Fruit fly (Drosophila melanogaster) whole organism, prepupa: ENCODE measurements around the gene ppk23.

ENCODE experiments used
- CG1621 ChIP-seq: fragments of 200-800 bp; sonication (Bioruptor generic); optimal IDR thresholded peaks from 3 replicates; lab custom pipeline; 2018; ENCODE audit warnings: missing biosample characterization, mild to moderate bottlenecking, missing genetic modification characterization
- CG3032 ChIP-seq: fragments of 200-800 bp; optimal IDR thresholded peaks from 2 replicates; lab custom pipeline; 2019; ENCODE audit warnings: missing biosample characterization, mild to moderate bottlenecking, missing genetic modification characterization, moderate library complexity
- CG31627 ChIP-seq: fragments of 200-800 bp; sonication (Bioruptor generic); optimal IDR thresholded peaks from 3 replicates; lab custom pipeline; 2016; ENCODE audit warnings: missing biosample characterization, missing genetic modification characterization
- CG3919 ChIP-seq: fragments of 200-800 bp; sonication (Bioruptor generic); optimal IDR thresholded peaks from 3 replicates; lab custom pipeline; 2016; ENCODE audit warnings: missing biosample characterization, missing genetic modification characterization
- CG6276 ChIP-seq: fragments of 200-800 bp; sonication (Bioruptor generic); optimal IDR thresholded peaks from 2 replicates; lab custom pipeline; 2017; ENCODE audit warnings: missing biosample characterization, mild to moderate bottlenecking, missing genetic modification characterization
- CG7368 ChIP-seq: fragments of 200-800 bp; sonication (Bioruptor generic); optimal IDR thresholded peaks from 3 replicates; lab custom pipeline; 2016; ENCODE audit warnings: missing biosample characterization, missing genetic modification characterization
- CG8119 ChIP-seq: fragments of 200-800 bp; sonication (Bioruptor generic); IDR thresholded peaks from 3 replicates; pipeline ENCODE4 v1.3.6; 2022; ENCODE audit warnings: missing biosample characterization, missing genetic modification characterization
- CG8632 ChIP-seq: fragments of 200-800 bp; sonication (Bioruptor generic); optimal IDR thresholded peaks from 3 replicates; lab custom pipeline; 2016; ENCODE audit warnings: missing biosample characterization, missing genetic modification characterization
- Hr38 ChIP-seq: sonication (Bioruptor generic); optimal IDR thresholded peaks from 2 replicates; lab custom pipeline; 2016; ENCODE audit warnings: missing biosample characterization, missing genetic modification characterization
- OdsH ChIP-seq: fragments of 200-800 bp; sonication (Bioruptor generic); optimal IDR thresholded peaks from 3 replicates; lab custom pipeline; 2016; ENCODE audit warnings: missing biosample characterization, missing genetic modification characterization
- achi ChIP-seq: fragments of 200-800 bp; sonication (Bioruptor generic); optimal IDR thresholded peaks from 3 replicates; lab custom pipeline; 2016; ENCODE audit warnings: missing biosample characterization, missing genetic modification characterization
- dac ChIP-seq: fragments of 200-800 bp; sonication (Bioruptor generic); optimal IDR thresholded peaks from 2 replicates; lab custom pipeline; 2017; ENCODE audit warnings: missing biosample characterization, mild to moderate bottlenecking, missing genetic modification characterization
- dsx ChIP-seq: fragments of 200-800 bp; optimal IDR thresholded peaks from 3 replicates; lab custom pipeline; 2019; ENCODE audit warnings: missing biosample characterization, mild to moderate bottlenecking, missing genetic modification characterization, moderate library complexity; ENCODE audit not compliant: poor library complexity, severe bottlenecking
- eg ChIP-seq: fragments of 200-800 bp; sonication (Bioruptor generic); IDR thresholded peaks from 3 replicates; pipeline ENCODE4 v1.3.6; 2022; ENCODE audit warnings: missing biosample characterization, missing genetic modification characterization
- fd85E ChIP-seq: fragments of 200-800 bp; sonication (Bioruptor generic); optimal IDR thresholded peaks from 3 replicates; lab custom pipeline; 2016; ENCODE audit warnings: missing biosample characterization, missing genetic modification characterization

Gene ppk23

dm6 chrX:17516714-17517113 lies 52.3 kb downstream of the ppk23 start (continued):
- TF ChIP-seq CG1621 (tag; lab: Kevin White, UChicago), result no peak
- peak; percentile 14 for TF ChIP-seq CG3919 (GFP tag; lab: Kevin White, UChicago)
- TF ChIP-seq achi (GFP tag; lab: Kevin White, UChicago), result no peak
- no peak for TF ChIP-seq CG7368
- no peak for TF ChIP-seq CG3032 (tag; lab: Kevin White, UChicago)
- TF ChIP-seq CG31627 (GFP tag; lab: Kevin White, UChicago), result no peak
- TF ChIP-seq dac (GFP tag; lab: Kevin White, UChicago), result no peak
- TF ChIP-seq eg (GFP tag; lab: Robert Waterston, UW), result no peak
- no peak for TF ChIP-seq fd85E (GFP tag; lab: Kevin White, UChicago)
- TF ChIP-seq CG8632 (GFP tag; lab: Kevin White, UChicago), result no peak
- 0 out of 3 replicates have a peak, but pooled peaks have one; percentile 16 for TF ChIP-seq CG8119 (GFP tag; lab: Robert Waterston, UW)
- no peak for TF ChIP-seq OdsH (GFP tag; lab: Kevin White, UChicago)
- TF ChIP-seq CG6276 (GFP tag; lab: Kevin White, UChicago), result no peak
- no peak for TF ChIP-seq Hr38
- TF ChIP-seq dsx, result no peak
